Worm (Caenorhabditis elegans) whole organism, L1 larva: ENCODE results near the gene odr-7.

Source experiments
- C16A3.4 ChIP-seq: fragments of 150-350 bp; optimal IDR thresholded peaks from 2 replicates; lab custom pipeline; 2014; ENCODE audit warnings: missing biosample characterization, missing genetic modification characterization
- aha-1 ChIP-seq: fragments of 150-350 bp; optimal IDR thresholded peaks from 2 replicates; lab custom pipeline; 2014; ENCODE audit warnings: missing biosample characterization, missing genetic modification characterization
- blmp-1 ChIP-seq: fragments of 150-350 bp; optimal IDR thresholded peaks from 2 replicates; lab custom pipeline; 2014; ENCODE audit warnings: missing biosample characterization, missing genetic modification characterization
- ceh-88 ChIP-seq: fragments of 200-800 bp; sonication (Bioruptor generic); IDR thresholded peaks from 2 replicates; pipeline ENCODE4 v1.3.6; 2022; ENCODE audit warnings: missing genetic modification characterization, missing compliant biosample characterization
- dpl-1 ChIP-seq, 3 experiments: fragments of 150-350 bp in 2 of 3; sonication (generic microtip) in 1 of 3; optimal IDR thresholded peaks; 2 replicates each; lab custom pipeline; 2014 to 2017; ENCODE audit warnings: missing biosample characterization in 3 of 3, missing genetic modification characterization in 3 of 3, missing genetic modification reagents in 3 of 3
- efl-1 ChIP-seq, 4 experiments: fragments of 150-350 bp; optimal IDR thresholded peaks in 3 of 4; peaks in 1 of 4; 1 replicate in 1 of 4; 2 replicates in 3 of 4; lab custom pipeline; 2014; ENCODE audit warnings: missing biosample characterization in 2 of 4, missing genetic modification characterization in 2 of 4, missing genetic modification reagents in 2 of 4
- efl-3 ChIP-seq: fragments of 200-800 bp; sonication (Bioruptor generic); optimal IDR thresholded peaks from 2 replicates; lab custom pipeline; 2018; ENCODE audit warnings: mild to moderate bottlenecking, missing genetic modification characterization, missing compliant biosample characterization
- egl-13 ChIP-seq: sonication (generic microtip); optimal IDR thresholded peaks from 2 replicates; lab custom pipeline; 2016; ENCODE audit warnings: missing genotype, missing genetic modification reagents, missing genetic modification characterization, missing compliant biosample characterization
- egl-27 ChIP-seq, 2 experiments: fragments of 150-350 bp in 1 of 2; sonication (generic microtip); optimal IDR thresholded peaks; 3 replicates each; lab custom pipeline; 2017 to 2018; ENCODE audit warnings: missing biosample characterization in 2 of 2, missing genetic modification characterization in 2 of 2, missing genetic modification reagents in 2 of 2
- elt-2 ChIP-seq: sonication (generic microtip); optimal IDR thresholded peaks from 2 replicates; lab custom pipeline; 2016; ENCODE audit warnings: missing genetic modification characterization, mild to moderate bottlenecking, inconsistent platforms, missing compliant biosample characterization, missing genetic modification reagents
- elt-3 ChIP-seq, 6 experiments: fragments of 150-350 bp in 1 of 6; sonication (generic microtip); optimal IDR thresholded peaks; 2 replicates each; lab custom pipeline; 2017 to 2018; ENCODE audit warnings: missing biosample characterization in 6 of 6, missing genetic modification characterization in 6 of 6, inconsistent platforms in 1 of 6
- fkh-4 ChIP-seq: sonication (generic microtip); optimal IDR thresholded peaks from 2 replicates; lab custom pipeline; 2016; ENCODE audit warnings: missing compliant biosample characterization, missing genetic modification characterization, borderline replicate concordance
- grh-1 ChIP-seq: fragments of 200-800 bp; sonication (Bioruptor generic); IDR thresholded peaks from 2 replicates; pipeline ENCODE4 v1.3.6; 2022; ENCODE audit warnings: missing genetic modification reagents, missing genetic modification characterization, missing compliant biosample characterization
- hlh-4 ChIP-seq: sonication (generic microtip); optimal IDR thresholded peaks from 2 replicates; lab custom pipeline; 2016; ENCODE audit warnings: mild to moderate bottlenecking, missing genetic modification characterization, missing compliant biosample characterization
- hpl-2 ChIP-seq: fragments of 150-350 bp; optimal IDR thresholded peaks from 2 replicates; lab custom pipeline; 2014; ENCODE audit warnings: missing biosample characterization, missing genetic modification reagents, missing genetic modification characterization
- irx-1 ChIP-seq: sonication (generic microtip); optimal IDR thresholded peaks from 2 replicates; lab custom pipeline; 2016; ENCODE audit warnings: missing genetic modification characterization, missing compliant biosample characterization
- jun-1 ChIP-seq: fragments of 150-350 bp; optimal IDR thresholded peaks from 2 replicates; lab custom pipeline; 2014; ENCODE audit warnings: missing biosample characterization, missing genetic modification reagents, missing genetic modification characterization
- lin-13 ChIP-seq: fragments of 150-350 bp; optimal IDR thresholded peaks from 2 replicates; lab custom pipeline; 2014; ENCODE audit warnings: missing biosample characterization, missing genetic modification reagents, missing genetic modification characterization
- lin-14 ChIP-seq: fragments of 200-800 bp; sonication (Bioruptor generic); optimal IDR thresholded peaks from 2 replicates; lab custom pipeline; 2018; ENCODE audit warnings: mild to moderate bottlenecking, missing genetic modification characterization, moderate library complexity, missing compliant biosample characterization
- lin-35 ChIP-seq, 2 experiments: fragments of 150-350 bp; optimal IDR thresholded peaks; 2 replicates each; lab custom pipeline; 2014; ENCODE audit warnings: missing biosample characterization in 2 of 2, missing genetic modification characterization in 2 of 2, missing genetic modification reagents in 2 of 2
- lir-3 ChIP-seq: sonication (generic microtip); optimal IDR thresholded peaks from 2 replicates; lab custom pipeline; 2016; ENCODE audit warnings: mild to moderate bottlenecking, missing genetic modification characterization, moderate library complexity, missing compliant biosample characterization; ENCODE audit not compliant: poor library complexity
- lsy-2 ChIP-seq, 2 experiments: fragments of 150-350 bp; optimal IDR thresholded peaks; 2 replicates each; lab custom pipeline; 2014; ENCODE audit warnings: missing biosample characterization in 2 of 2, missing genetic modification characterization in 2 of 2
- mab-9 ChIP-seq: fragments of 200-800 bp; sonication (Bioruptor generic); IDR thresholded peaks from 2 replicates; pipeline ENCODE4 v1.3.6; 2022; ENCODE audit warnings: missing genetic modification reagents, missing genetic modification characterization, missing compliant biosample characterization
- mdl-1 ChIP-seq, 2 experiments: fragments of 150-350 bp; optimal IDR thresholded peaks; 2 replicates each; lab custom pipeline; 2014 to 2017; ENCODE audit warnings: missing biosample characterization in 2 of 2, missing genetic modification characterization in 2 of 2, inconsistent platforms in 1 of 2
- mef-2 ChIP-seq: fragments of 150-350 bp; optimal IDR thresholded peaks from 2 replicates; lab custom pipeline; 2014; ENCODE audit warnings: missing biosample characterization, missing genetic modification characterization
- mep-1 ChIP-seq: fragments of 150-350 bp; optimal IDR thresholded peaks from 2 replicates; lab custom pipeline; 2014; ENCODE audit warnings: missing biosample characterization, missing genetic modification characterization
- nhr-12 ChIP-seq: sonication (generic microtip); optimal IDR thresholded peaks from 2 replicates; lab custom pipeline; 2017; ENCODE audit warnings: missing biosample characterization, missing genetic modification characterization
- nhr-19 ChIP-seq: fragments of 200-800 bp; sonication (Bioruptor generic); conservative IDR thresholded peaks from 2 replicates; pipeline ENCODE4 v1.3.6; 2022; ENCODE audit warnings: missing genetic modification characterization, missing compliant biosample characterization
- nhr-20 ChIP-seq: sonication (generic microtip); optimal IDR thresholded peaks from 2 replicates; lab custom pipeline; 2016; ENCODE audit warnings: mild to moderate bottlenecking, missing genetic modification characterization, missing compliant biosample characterization
- nhr-28 ChIP-seq: fragments of 150-350 bp; optimal IDR thresholded peaks from 2 replicates; lab custom pipeline; 2014; ENCODE audit warnings: missing biosample characterization, missing genetic modification characterization
- nhr-47 ChIP-seq: sonication (generic microtip); optimal IDR thresholded peaks from 2 replicates; lab custom pipeline; 2016; ENCODE audit warnings: mild to moderate bottlenecking, missing genetic modification characterization, moderate library complexity, missing compliant biosample characterization
- nhr-71 ChIP-seq: sonication (generic microtip); optimal IDR thresholded peaks from 2 replicates; lab custom pipeline; 2016; ENCODE audit warnings: mild to moderate bottlenecking, missing genetic modification characterization, moderate library complexity, missing compliant biosample characterization
- nhr-77 ChIP-seq: fragments of 150-350 bp; optimal IDR thresholded peaks from 2 replicates; lab custom pipeline; 2014; ENCODE audit warnings: missing biosample characterization, missing genetic modification characterization
- nhr-85 ChIP-seq: sonication (generic microtip); peaks from one replicate; lab custom pipeline; 2016; ENCODE audit warnings: missing genetic modification characterization, inconsistent platforms, missing compliant biosample characterization
- nhr-90 ChIP-seq: sonication (generic microtip); optimal IDR thresholded peaks from 2 replicates; lab custom pipeline; 2016; ENCODE audit warnings: mild to moderate bottlenecking, missing genetic modification characterization, missing compliant biosample characterization; ENCODE audit not compliant: poor library complexity
- pqm-1 ChIP-seq: sonication (generic microtip); optimal IDR thresholded peaks from 3 replicates; lab custom pipeline; 2017; ENCODE audit warnings: missing biosample characterization, missing genetic modification characterization
- rnt-1 ChIP-seq: sonication (generic microtip); optimal IDR thresholded peaks from 2 replicates; lab custom pipeline; 2016; ENCODE audit warnings: mild to moderate bottlenecking, missing genetic modification characterization, moderate library complexity, missing compliant biosample characterization
- snu-23 ChIP-seq: sonication (generic microtip); optimal IDR thresholded peaks from 2 replicates; lab custom pipeline; 2016; ENCODE audit warnings: missing genetic modification characterization, missing compliant biosample characterization
- sup-37 ChIP-seq: fragments of 200-800 bp; sonication (Bioruptor generic); optimal IDR thresholded peaks from 2 replicates; lab custom pipeline; 2018; ENCODE audit warnings: mild to moderate bottlenecking, missing genetic modification characterization, missing compliant biosample characterization
- swsn-7 ChIP-seq: sonication (generic microtip); optimal IDR thresholded peaks from 2 replicates; lab custom pipeline; 2016; ENCODE audit warnings: missing genetic modification characterization, missing compliant biosample characterization
- tbx-2 ChIP-seq: sonication (generic microtip); optimal IDR thresholded peaks from 2 replicates; lab custom pipeline; 2016; ENCODE audit warnings: missing genetic modification characterization, missing compliant biosample characterization
- unc-130 ChIP-seq: fragments of 150-350 bp; optimal IDR thresholded peaks from 2 replicates; lab custom pipeline; 2017; ENCODE audit warnings: missing biosample characterization, missing genetic modification characterization, inconsistent platforms
- unc-62 ChIP-seq: fragments of 150-350 bp; optimal IDR thresholded peaks from 2 replicates; lab custom pipeline; 2014; ENCODE audit warnings: missing biosample characterization, missing genetic modification reagents, missing genetic modification characterization
- vab-15 ChIP-seq: sonication (generic microtip); optimal IDR thresholded peaks from 2 replicates; lab custom pipeline; 2017; ENCODE audit warnings: missing genotype, mild to moderate bottlenecking, missing genetic modification characterization, missing compliant biosample characterization
- xbp-1 ChIP-seq: sonication (generic microtip); optimal IDR thresholded peaks from 2 replicates; lab custom pipeline; 2016; ENCODE audit warnings: missing genetic modification characterization, missing compliant biosample characterization
- ztf-4 ChIP-seq: fragments of 150-350 bp; optimal IDR thresholded peaks from 2 replicates; lab custom pipeline; 2014; ENCODE audit warnings: missing biosample characterization, missing genetic modification characterization

Gene odr-7

ce11 chrX:12500777-12501176 lies 39.3 kb upstream of the odr-7 start:
- peak; percentile 74 for TF ChIP-seq jun-1 (tag; lab: Kevin White, UChicago)
- TF ChIP-seq hpl-2 (GFP tag; lab: Kevin White, UChicago) = no peak
- TF ChIP-seq blmp-1 (tag; lab: Kevin White, UChicago) = peak; percentile 85
- peak; percentile 32 for TF ChIP-seq efl-3 (GFP tag; lab: Kevin White, UChicago)
- peak; percentile 50 for TF ChIP-seq C16A3.4 (tag; lab: Kevin White, UChicago)
- TF ChIP-seq pqm-1 (tag; lab: Kevin White, UChicago) = no peak
- no peak for TF ChIP-seq mef-2 (tag; lab: Kevin White, UChicago)
- TF ChIP-seq sup-37 (GFP tag; lab: Kevin White, UChicago) = no peak
- TF ChIP-seq hlh-4 (tag; lab: Kevin White, UChicago) = no peak
- TF ChIP-seq nhr-12 = no peak
- no peak for TF ChIP-seq aha-1
- TF ChIP-seq lir-3 (tag; lab: Kevin White, UChicago) = peak; percentile 70
- peak; percentile 65 for TF ChIP-seq grh-1 (GFP tag; lab: Robert Waterston, UW)
- peak; percentile 81 to 100 (median 96) for TF ChIP-seq elt-3 (tag; optimal IDR thresholded peaks at IDR 0.05; lab: Kevin White, UChicago)
- no peak for TF ChIP-seq egl-13 (tag; lab: Kevin White, UChicago)
- TF ChIP-seq fkh-4 = no peak
- TF ChIP-seq nhr-90 (tag; lab: Kevin White, UChicago) = peak; percentile 93
- peak; percentile 53 to 80 for TF ChIP-seq lsy-2 (tag; optimal IDR thresholded peaks at IDR 0.05; lab: Kevin White, UChicago)
- no peak for TF ChIP-seq unc-62 (GFP tag; lab: Kevin White, UChicago)
- peak; percentile 18 for TF ChIP-seq irx-1 (tag; lab: Kevin White, UChicago)
- TF ChIP-seq mep-1 (tag; lab: Kevin White, UChicago) = peak; percentile 12
- TF ChIP-seq dpl-1 (GFP tag; optimal IDR thresholded peaks at IDR 0.05; lab: Kevin White, UChicago) = peak in 2 of 3 experiments; percentile 14 to 39
- no peak for TF ChIP-seq nhr-28
- peak; percentile 55 for TF ChIP-seq ceh-88 (GFP tag; lab: Robert Waterston, UW)
- TF ChIP-seq lin-35 (GFP tag; optimal IDR thresholded peaks at IDR 0.05; lab: Kevin White, UChicago) = peak; percentile 1 to 84
- TF ChIP-seq nhr-47 (tag; lab: Kevin White, UChicago) = peak; percentile 72
- peak; percentile 84 for TF ChIP-seq tbx-2
- no peak for TF ChIP-seq vab-15 (tag; lab: Kevin White, UChicago)
- TF ChIP-seq unc-130 = peak; percentile 30
- TF ChIP-seq snu-23 (GFP tag; lab: Kevin White, UChicago) = peak; percentile 81
- TF ChIP-seq nhr-85 (tag; lab: Kevin White, UChicago) = peak; percentile 99
- TF ChIP-seq rnt-1 (tag; lab: Kevin White, UChicago) = peak; percentile 28
- peak in 1 of 2 experiments; percentile 80 for TF ChIP-seq mdl-1 (tag; optimal IDR thresholded peaks at IDR 0.05; lab: Kevin White, UChicago)
- no peak for TF ChIP-seq efl-1 (optimal IDR thresholded peaks at IDR 0.05; lab: Kevin White, UChicago)
- TF ChIP-seq efl-1 (GFP tag; optimal IDR thresholded peaks at IDR 0.05 in 1 of 2; lab: Kevin White, UChicago) = peak in 1 of 2 experiments; percentile 80
- peak; percentile 96 for TF ChIP-seq nhr-19
- peak; percentile 23 for TF ChIP-seq swsn-7 (tag; lab: Kevin White, UChicago)
- TF ChIP-seq lin-13 = peak; percentile 7
- peak; percentile 36 for TF ChIP-seq nhr-77 (tag; lab: Kevin White, UChicago)
- TF ChIP-seq egl-27 (tag; optimal IDR thresholded peaks at IDR 0.05; lab: Kevin White, UChicago) = peak; percentile 40 to 65
- TF ChIP-seq xbp-1 (tag; lab: Kevin White, UChicago) = peak; percentile 29
- peak; percentile 25 for TF ChIP-seq ztf-4 (tag; lab: Kevin White, UChicago)
- TF ChIP-seq nhr-71 (tag; lab: Kevin White, UChicago) = peak; percentile 95
- TF ChIP-seq mab-9 (GFP tag; lab: Robert Waterston, UW) = no peak
- TF ChIP-seq nhr-20 (tag; lab: Kevin White, UChicago) = peak; percentile 99
- TF ChIP-seq elt-2 (tag; lab: Kevin White, UChicago) = peak; percentile 100
- peak; percentile 88 for TF ChIP-seq lin-14 (GFP tag; lab: Kevin White, UChicago)
- TF ChIP-seq, all 84 proteins: peak for 33
